Fruit fly (Drosophila melanogaster) whole organism, embryonic: ENCODE measurements around the gene CG34417.

Experiments
- ATbp ChIP-seq: fragments of 200-800 bp; sonication (Bioruptor generic); optimal IDR thresholded peaks from 2 replicates; lab custom pipeline; 2017; ENCODE audit warnings: missing biosample characterization, mild to moderate bottlenecking, missing genetic modification characterization, missing genetic modification reagents
- Asciz ChIP-seq: fragments of 200-800 bp; sonication (Bioruptor generic); optimal IDR thresholded peaks from 2 replicates; lab custom pipeline; 2017; ENCODE audit warnings: missing biosample characterization, mild to moderate bottlenecking, missing genetic modification characterization, missing genetic modification reagents
- CG10147 ChIP-seq: fragments of 200-800 bp; sonication (Bioruptor generic); optimal IDR thresholded peaks from 2 replicates; lab custom pipeline; 2019; ENCODE audit warnings: missing biosample characterization, mild to moderate bottlenecking, missing genetic modification characterization, moderate library complexity
- CG10321 ChIP-seq: fragments of 200-800 bp; sonication (Bioruptor generic); IDR thresholded peaks from 2 replicates; pipeline ENCODE4 v1.3.6; 2022; ENCODE audit warnings: missing biosample characterization, missing genetic modification characterization
- CG10979 ChIP-seq: fragments of 200-800 bp; sonication (Bioruptor generic); optimal IDR thresholded peaks from 2 replicates; lab custom pipeline; 2018; ENCODE audit warnings: missing biosample characterization, mild to moderate bottlenecking, missing genetic modification characterization, moderate library complexity
- CG11398 ChIP-seq: fragments of 200-800 bp; sonication (Bioruptor generic); optimal IDR thresholded peaks from 2 replicates; lab custom pipeline; 2016; ENCODE audit warnings: missing biosample characterization, missing genetic modification characterization
- CG11560 ChIP-seq: fragments of 200-800 bp; sonication (Bioruptor generic); IDR thresholded peaks from 3 replicates; pipeline ENCODE4 v1.3.6; 2022; ENCODE audit warnings: missing biosample characterization, missing genetic modification characterization
- CG1233 ChIP-seq: fragments of 200-800 bp; sonication (Bioruptor generic); optimal IDR thresholded peaks from 4 replicates; lab custom pipeline; 2018; ENCODE audit warnings: missing biosample characterization, mild to moderate bottlenecking, missing genetic modification characterization
- CG13287 ChIP-seq: fragments of 200-800 bp; sonication (Bioruptor generic); IDR thresholded peaks from 2 replicates; pipeline ENCODE4 v1.3.6; 2022; ENCODE audit warnings: missing biosample characterization, missing genetic modification characterization; ENCODE audit not compliant: partially characterized antibody
- CG14710 ChIP-seq: fragments of 200-800 bp; sonication (Bioruptor generic); optimal IDR thresholded peaks from 3 replicates; lab custom pipeline; 2019; ENCODE audit warnings: missing biosample characterization, mild to moderate bottlenecking, missing genetic modification characterization, moderate library complexity
- CG1603 ChIP-seq: fragments of 200-800 bp; sonication (Bioruptor generic); optimal IDR thresholded peaks from 2 replicates; lab custom pipeline; 2019; ENCODE audit warnings: missing biosample characterization, mild to moderate bottlenecking, missing genetic modification characterization, moderate library complexity
- CG18262 ChIP-seq: fragments of 200-800 bp; optimal IDR thresholded peaks from 3 replicates; lab custom pipeline; 2019; ENCODE audit warnings: missing biosample characterization, mild to moderate bottlenecking, missing genetic modification characterization, moderate library complexity
- CG18476 ChIP-seq: fragments of 200-800 bp; sonication (Bioruptor generic); optimal IDR thresholded peaks from 2 replicates; lab custom pipeline; 2016; ENCODE audit warnings: missing biosample characterization, mild to moderate bottlenecking, missing genetic modification characterization
- CG30020 ChIP-seq: fragments of 200-800 bp; optimal IDR thresholded peaks from 2 replicates; lab custom pipeline; 2019; ENCODE audit warnings: missing biosample characterization, mild to moderate bottlenecking, missing genetic modification characterization, moderate library complexity
- CG3163 ChIP-seq: fragments of 200-800 bp; sonication (Bioruptor generic); optimal IDR thresholded peaks from 3 replicates; lab custom pipeline; 2016; ENCODE audit warnings: missing biosample characterization, missing genetic modification characterization
- CG33213 ChIP-seq: fragments of 200-800 bp; sonication (Bioruptor generic); optimal IDR thresholded peaks from 3 replicates; lab custom pipeline; 2016; ENCODE audit warnings: missing biosample characterization, missing genetic modification characterization
- CG4404 ChIP-seq: fragments of 200-800 bp; sonication (Bioruptor generic); IDR thresholded peaks from 2 replicates; pipeline ENCODE4 v1.3.6; 2022; ENCODE audit warnings: missing biosample characterization, missing genetic modification characterization
- CG6683 ChIP-seq: fragments of 200-800 bp; sonication (Bioruptor generic); optimal IDR thresholded peaks from 2 replicates; lab custom pipeline; 2017; ENCODE audit warnings: missing biosample characterization, mild to moderate bottlenecking, missing genetic modification characterization, missing genetic modification reagents
- CG6854 ChIP-seq: fragments of 200-800 bp; sonication (Bioruptor generic); optimal IDR thresholded peaks from 3 replicates; lab custom pipeline; 2017; ENCODE audit warnings: missing biosample characterization, mild to moderate bottlenecking, missing genetic modification characterization
- CG7839 ChIP-seq: fragments of 200-800 bp; sonication (Bioruptor generic); optimal IDR thresholded peaks from 3 replicates; lab custom pipeline; 2018; ENCODE audit warnings: missing biosample characterization, mild to moderate bottlenecking, missing genetic modification characterization, moderate library complexity
- CG9215 ChIP-seq: fragments of 200-800 bp; sonication (Bioruptor generic); IDR thresholded peaks from 2 replicates; pipeline ENCODE4 v1.3.6; 2022; ENCODE audit warnings: missing biosample characterization, missing genetic modification characterization
- CG9797 ChIP-seq: fragments of 200-800 bp; sonication (Bioruptor generic); optimal IDR thresholded peaks from 3 replicates; lab custom pipeline; 2018; ENCODE audit warnings: missing biosample characterization, mild to moderate bottlenecking, missing genetic modification characterization
- Dbx ChIP-seq: fragments of 200-800 bp; sonication (Bioruptor generic); IDR thresholded peaks from 3 replicates; pipeline ENCODE4 v1.3.6; 2022; ENCODE audit warnings: missing biosample characterization, missing genetic modification characterization
- E2f1 ChIP-seq: fragments of 200-800 bp; sonication (Bioruptor generic); IDR thresholded peaks from 2 replicates; pipeline ENCODE4 v1.3.6; 2022; ENCODE audit warnings: missing biosample characterization, missing genetic modification characterization
- Eip74EF ChIP-seq, 2 experiments: fragments of 200-800 bp in 1 of 2; fragments of >200 bp in 1 of 2; sonication (Bioruptor generic) in 1 of 2; optimal IDR thresholded peaks; 2 replicates each; lab custom pipeline; 2017 to 2019; ENCODE audit warnings: missing biosample characterization in 2 of 2, missing genetic modification characterization in 2 of 2, mild to moderate bottlenecking in 1 of 2, moderate library complexity in 1 of 2
- Hr39 ChIP-seq: fragments of >200 bp; optimal IDR thresholded peaks from 2 replicates; lab custom pipeline; 2017
- Hsf ChIP-seq: fragments of 200-800 bp; sonication (Bioruptor generic); optimal IDR thresholded peaks from 3 replicates; lab custom pipeline; 2016; ENCODE audit warnings: missing biosample characterization, missing genetic modification characterization
- Med ChIP-seq: fragments of 200-800 bp; sonication (Bioruptor generic); peaks from one replicate; lab custom pipeline; 2016; ENCODE audit warnings: missing biosample characterization, missing genetic modification characterization, mild to moderate bottlenecking, inconsistent platforms, moderate library complexity
- NK7.1 ChIP-seq: fragments of 200-800 bp; sonication (Bioruptor generic); optimal IDR thresholded peaks from 3 replicates; lab custom pipeline; 2016; ENCODE audit warnings: missing biosample characterization, missing genetic modification characterization
- Ravus ChIP-seq: fragments of 200-800 bp; sonication (Bioruptor generic); IDR thresholded peaks from 2 replicates; pipeline ENCODE4 v1.3.6; 2022; ENCODE audit warnings: missing biosample characterization, missing genetic modification characterization
- Spps ChIP-seq: fragments of 200-800 bp; sonication (Bioruptor generic); optimal IDR thresholded peaks from 2 replicates; lab custom pipeline; 2018; ENCODE audit warnings: missing biosample characterization, mild to moderate bottlenecking, missing genetic modification characterization
- Ssrp ChIP-seq: fragments of 200-800 bp; sonication (Bioruptor generic); optimal IDR thresholded peaks from 2 replicates; lab custom pipeline; 2018; ENCODE audit warnings: missing biosample characterization, mild to moderate bottlenecking, missing genetic modification characterization, moderate library complexity
- Stat92E ChIP-seq, 3 experiments: fragments of >200 bp in 2 of 3; fragments of 200-800 bp in 1 of 3; sonication (Bioruptor generic) in 1 of 3; optimal IDR thresholded peaks; 2 replicates each; lab custom pipeline; 2017 to 2019; ENCODE audit warnings: missing biosample characterization in 3 of 3, missing genetic modification characterization in 3 of 3, mild to moderate bottlenecking in 1 of 3, moderate library complexity in 1 of 3
- Usf ChIP-seq: fragments of 200-800 bp; sonication (Bioruptor generic); optimal IDR thresholded peaks from 2 replicates; lab custom pipeline; 2017; ENCODE audit warnings: missing genotype, missing biosample characterization, missing genetic modification characterization
- ab ChIP-seq: fragments of 200-800 bp; sonication (Bioruptor generic); optimal IDR thresholded peaks from 2 replicates; lab custom pipeline; 2016; ENCODE audit warnings: missing biosample characterization, missing genetic modification characterization
- amos ChIP-seq: fragments of 200-800 bp; sonication (Bioruptor generic); IDR thresholded peaks from 2 replicates; pipeline ENCODE4 v1.3.6; 2022; ENCODE audit warnings: missing biosample characterization, missing genetic modification characterization; ENCODE audit not compliant: partially characterized antibody
- bcd ChIP-seq: fragments of 200-800 bp; sonication (Bioruptor generic); optimal IDR thresholded peaks from 2 replicates; lab custom pipeline; 2017; ENCODE audit warnings: missing biosample characterization, mild to moderate bottlenecking, missing genetic modification characterization
- crp ChIP-seq, 2 experiments: fragments of 200-800 bp; sonication (Bioruptor generic); optimal IDR thresholded peaks; 2 replicates in 1 of 2; 3 replicates in 1 of 2; lab custom pipeline; 2017; ENCODE audit warnings: missing biosample characterization in 2 of 2, missing genetic modification characterization in 2 of 2, mild to moderate bottlenecking in 1 of 2, moderate library complexity in 1 of 2
- disco-r ChIP-seq: fragments of 200-800 bp; sonication (Bioruptor generic); optimal IDR thresholded peaks from 2 replicates; lab custom pipeline; 2016; ENCODE audit warnings: missing biosample characterization, missing genetic modification characterization
- esg ChIP-seq: fragments of 200-800 bp; sonication (Bioruptor generic); conservative IDR thresholded peaks from 2 replicates; pipeline ENCODE4 v1.3.6; 2022; ENCODE audit warnings: missing biosample characterization, missing genetic modification characterization
- fd96Cb ChIP-seq: fragments of 200-800 bp; sonication (Bioruptor generic); optimal IDR thresholded peaks from 2 replicates; lab custom pipeline; 2018; ENCODE audit warnings: missing biosample characterization, mild to moderate bottlenecking, missing genetic modification characterization, moderate library complexity
- klu ChIP-seq: fragments of 200-800 bp; sonication (Bioruptor generic); IDR thresholded peaks from 2 replicates; pipeline ENCODE4 v1.3.6; 2022; ENCODE audit warnings: missing biosample characterization, missing genetic modification characterization
- lbe ChIP-seq: fragments of 200-800 bp; sonication (Bioruptor generic); optimal IDR thresholded peaks from 2 replicates; lab custom pipeline; 2016; ENCODE audit warnings: missing biosample characterization, mild to moderate bottlenecking, missing genetic modification characterization
- nau ChIP-seq: fragments of 200-800 bp; sonication (Bioruptor generic); optimal IDR thresholded peaks from 3 replicates; lab custom pipeline; 2017; ENCODE audit warnings: missing biosample characterization, mild to moderate bottlenecking, missing genetic modification characterization, missing genetic modification reagents
- oc ChIP-seq: fragments of 200-800 bp; sonication (Bioruptor generic); optimal IDR thresholded peaks from 2 replicates; lab custom pipeline; 2018; ENCODE audit warnings: missing biosample characterization, mild to moderate bottlenecking, missing genetic modification characterization, moderate library complexity
- rib ChIP-seq: fragments of 200-800 bp; sonication (Bioruptor generic); IDR thresholded peaks from 2 replicates; pipeline ENCODE4 v1.3.6; 2022; ENCODE audit warnings: missing biosample characterization, missing genetic modification characterization
- ro ChIP-seq: fragments of 200-800 bp; sonication (Bioruptor generic); IDR thresholded peaks from 2 replicates; pipeline ENCODE4 v1.3.6; 2022; ENCODE audit warnings: missing biosample characterization, missing genetic modification characterization
- sim ChIP-seq: fragments of 200-800 bp; sonication (Bioruptor generic); IDR thresholded peaks from 2 replicates; pipeline ENCODE4 v1.3.6; 2022; ENCODE audit warnings: missing biosample characterization, missing genetic modification characterization
- unpg ChIP-seq: fragments of 200-800 bp; sonication (Bioruptor generic); optimal IDR thresholded peaks from 3 replicates; lab custom pipeline; 2018; ENCODE audit warnings: missing biosample characterization, mild to moderate bottlenecking, missing genetic modification characterization, moderate library complexity
- vvl ChIP-seq: fragments of 200-800 bp; sonication (Bioruptor generic); IDR thresholded peaks from 2 replicates; pipeline ENCODE4 v1.3.6; 2022; ENCODE audit warnings: missing biosample characterization, missing genetic modification characterization
- zfh2 ChIP-seq: fragments of 200-800 bp; sonication (Bioruptor generic); optimal IDR thresholded peaks from 2 replicates; lab custom pipeline; 2016; ENCODE audit warnings: missing biosample characterization, missing genetic modification characterization

Gene CG34417

DNA sequence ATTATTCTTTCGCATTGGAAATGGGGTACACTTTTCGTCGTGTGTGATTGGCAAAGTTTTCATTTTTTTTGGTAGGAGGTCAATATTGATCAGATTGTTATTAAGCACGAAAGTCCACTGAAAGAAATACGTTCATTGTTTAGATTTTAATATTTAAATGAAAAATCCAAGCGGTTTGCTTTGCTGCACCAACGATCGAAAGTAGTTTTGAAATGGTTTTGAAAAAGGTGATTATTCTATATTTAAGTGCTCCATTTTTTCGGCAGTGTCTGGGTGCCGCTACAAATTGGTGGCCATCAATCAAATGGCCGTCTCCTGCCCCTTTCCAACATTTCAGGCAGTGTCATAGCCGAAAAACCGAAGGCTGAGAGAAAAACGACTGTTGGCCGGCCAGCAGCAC is 33.9 kb downstream of the CG34417 start (continued):
- TF ChIP-seq CG18476 (GFP tag; lab: Kevin White, UChicago) (no peak), Dbx (GFP tag; lab: Robert Waterston, UW) (no peak), nau (no peak), Spps (tag; lab: Kevin White, UChicago) (no peak), CG6854 (GFP tag; lab: Kevin White, UChicago) (no peak), CG14710 (tag; lab: Kevin White, UChicago) (no peak), Eip74EF (GFP tag; optimal IDR thresholded peaks at IDR 0.05; lab: Kevin White, UChicago) (no peak), CG33213 (GFP tag; lab: Kevin White, UChicago) (no peak), rib (GFP tag; lab: Robert Waterston, UW) (no peak), CG11398 (no peak), CG7839 (tag; lab: Kevin White, UChicago) (peak; percentile 28), Asciz (GFP tag; lab: Kevin White, UChicago) (no peak), esg (GFP tag; lab: Robert Waterston, UW) (peak; percentile 36; the same call in 1 of the 2 replicates), ATbp (GFP tag; lab: Kevin White, UChicago) (no peak), Usf (GFP tag; lab: Kevin White, UChicago) (no peak), unpg (GFP tag; lab: Kevin White, UChicago) (peak; percentile 27), CG9797 (GFP tag; lab: Kevin White, UChicago) (no peak), CG18262 (tag; lab: Kevin White, UChicago) (no peak), NK7.1 (GFP tag; lab: Kevin White, UChicago) (no peak), oc (tag; lab: Kevin White, UChicago) (no peak), CG10321 (GFP tag; lab: Robert Waterston, UW) (no peak), Ravus (GFP tag; lab: Robert Waterston, UW) (no peak), CG10979 (tag; lab: Kevin White, UChicago) (no peak), zfh2 (GFP tag; lab: Kevin White, UChicago) (no peak), sim (no peak), CG13287 (GFP tag; lab: Robert Waterston, UW) (no peak), Stat92E (GFP tag; optimal IDR thresholded peaks at IDR 0.05; lab: Kevin White, UChicago) (no peak), vvl (GFP tag; lab: Robert Waterston, UW) (peak; percentile 49; the same call in 1 of the 2 replicates), Med (GFP tag; lab: Kevin White, UChicago) (peak; percentile 87), ab (no peak), CG10147 (GFP tag; lab: Kevin White, UChicago) (no peak), disco-r (GFP tag; lab: Kevin White, UChicago) (no peak), Hr39 (lab: Kevin White, UChicago) (no peak), amos (GFP tag; lab: Robert Waterston, UW) (no peak), Ssrp (tag; lab: Kevin White, UChicago) (peak; percentile 11), CG1603 (tag; lab: Kevin White, UChicago) (no peak), CG1233 (GFP tag; lab: Kevin White, UChicago) (no peak), bcd (GFP tag; lab: Kevin White, UChicago) (peak; percentile 32), fd96Cb (tag; lab: Kevin White, UChicago) (no peak), CG3163 (GFP tag; lab: Kevin White, UChicago) (no peak), CG6683 (GFP tag; lab: Kevin White, UChicago) (no peak), CG4404 (no peak), E2f1 (GFP tag; lab: Robert Waterston, UW) (peak; percentile 54; the same call in 1 of the 2 replicates), lbe (GFP tag; lab: Kevin White, UChicago) (no peak), ro (GFP tag; lab: Robert Waterston, UW) (no peak), CG11560 (no peak), CG30020 (tag; lab: Kevin White, UChicago) (no peak), klu (GFP tag; lab: Robert Waterston, UW) (no peak), crp (GFP tag; optimal IDR thresholded peaks at IDR 0.05; lab: Kevin White, UChicago) (no peak), Hsf (GFP tag; lab: Kevin White, UChicago) (no peak), CG9215 (GFP tag; lab: Robert Waterston, UW) (peak; percentile 22; the same call in 1 of the 2 replicates)
